Fruit fly (Drosophila melanogaster) whole organism, prepupa: ENCODE measurements around the gene kek5.
A peak's percentile ranks its signal among the peaks of the same experiment; 100 is the strongest.

Experiments used
- Blimp-1 ChIP-seq: fragments of 200-800 bp; sonication (Bioruptor generic); optimal IDR thresholded peaks from 3 replicates; lab custom pipeline; 2017; ENCODE audit warnings: missing biosample characterization, missing genetic modification characterization, mild to moderate bottlenecking, moderate library complexity, missing genetic modification reagents
- CG10669 ChIP-seq: fragments of 200-800 bp; sonication (Bioruptor generic); optimal IDR thresholded peaks from 3 replicates; lab custom pipeline; 2018; ENCODE audit warnings: missing biosample characterization, mild to moderate bottlenecking, missing genetic modification characterization, moderate library complexity
- CG11294 ChIP-seq: fragments of 200-800 bp; sonication (Bioruptor generic); IDR thresholded peaks from 2 replicates; pipeline ENCODE4 v1.3.6; 2022; ENCODE audit warnings: missing biosample characterization, missing genetic modification characterization
- CG11762 ChIP-seq: fragments of 200-800 bp; sonication (Bioruptor generic); optimal IDR thresholded peaks from 3 replicates; lab custom pipeline; 2016; ENCODE audit warnings: missing biosample characterization, missing genetic modification characterization; ENCODE audit not compliant: insufficient read depth
- CG3032 ChIP-seq: fragments of 200-800 bp; optimal IDR thresholded peaks from 2 replicates; lab custom pipeline; 2019; ENCODE audit warnings: missing biosample characterization, mild to moderate bottlenecking, missing genetic modification characterization, moderate library complexity
- CG32006 ChIP-seq: fragments of 200-800 bp; sonication (Bioruptor generic); optimal IDR thresholded peaks from 3 replicates; lab custom pipeline; 2017; ENCODE audit warnings: missing biosample characterization, mild to moderate bottlenecking, missing genetic modification characterization
- CG4318 ChIP-seq: fragments of 200-800 bp; sonication (Bioruptor generic); optimal IDR thresholded peaks from 3 replicates; lab custom pipeline; 2017; ENCODE audit warnings: missing biosample characterization, mild to moderate bottlenecking, missing genetic modification characterization
- CG6792 ChIP-seq: fragments of 200-800 bp; sonication (Bioruptor generic); optimal IDR thresholded peaks from 3 replicates; lab custom pipeline; 2016; ENCODE audit warnings: missing biosample characterization, missing genetic modification characterization
- CG7368 ChIP-seq: fragments of 200-800 bp; sonication (Bioruptor generic); optimal IDR thresholded peaks from 3 replicates; lab custom pipeline; 2016; ENCODE audit warnings: missing biosample characterization, missing genetic modification characterization
- Eip75B ChIP-seq: fragments of 200-800 bp; sonication (Bioruptor generic); optimal IDR thresholded peaks from 3 replicates; lab custom pipeline; 2016; ENCODE audit warnings: missing biosample characterization, missing genetic modification characterization
- Eip78C ChIP-seq: fragments of 200-800 bp; sonication (Bioruptor generic); peaks from one replicate; lab custom pipeline; 2016; ENCODE audit warnings: missing biosample characterization, missing genetic modification characterization
- Eip93F ChIP-seq: fragments of 200-800 bp; sonication (Bioruptor generic); optimal IDR thresholded peaks from 2 replicates; lab custom pipeline; 2016; ENCODE audit warnings: missing biosample characterization, mild to moderate bottlenecking, missing genetic modification characterization
- Ets96B ChIP-seq: fragments of 200-800 bp; optimal IDR thresholded peaks from 2 replicates; lab custom pipeline; 2019; ENCODE audit warnings: missing biosample characterization, mild to moderate bottlenecking, missing genetic modification characterization, moderate library complexity
- Gug ChIP-seq: fragments of 200-800 bp; sonication (Bioruptor generic); IDR thresholded peaks from 2 replicates; pipeline ENCODE4 v1.3.6; 2022; ENCODE audit warnings: missing biosample characterization, missing genetic modification characterization
- Hr4 ChIP-seq: fragments of 200-800 bp; sonication (Bioruptor generic); optimal IDR thresholded peaks from 3 replicates; lab custom pipeline; 2016; ENCODE audit warnings: missing biosample characterization, missing genetic modification characterization
- Lpt ChIP-seq: fragments of 200-800 bp; sonication (Bioruptor generic); optimal IDR thresholded peaks from 3 replicates; lab custom pipeline; 2016; ENCODE audit warnings: missing biosample characterization, missing genetic modification characterization
- OdsH ChIP-seq: fragments of 200-800 bp; sonication (Bioruptor generic); optimal IDR thresholded peaks from 3 replicates; lab custom pipeline; 2016; ENCODE audit warnings: missing biosample characterization, missing genetic modification characterization
- Sox102F ChIP-seq: fragments of 200-800 bp; sonication (Bioruptor generic); optimal IDR thresholded peaks from 2 replicates; lab custom pipeline; 2016; ENCODE audit warnings: missing biosample characterization, mild to moderate bottlenecking, missing genetic modification characterization
- acj6 ChIP-seq: fragments of 200-800 bp; sonication (Bioruptor generic); optimal IDR thresholded peaks from 3 replicates; lab custom pipeline; 2016; ENCODE audit warnings: missing biosample characterization, missing genetic modification characterization
- cyc ChIP-seq: fragments of 200-800 bp; sonication (Bioruptor generic); optimal IDR thresholded peaks from 3 replicates; lab custom pipeline; 2016; ENCODE audit warnings: missing biosample characterization, missing genetic modification characterization
- dsx ChIP-seq: fragments of 200-800 bp; optimal IDR thresholded peaks from 3 replicates; lab custom pipeline; 2019; ENCODE audit warnings: missing biosample characterization, mild to moderate bottlenecking, missing genetic modification characterization, moderate library complexity; ENCODE audit not compliant: poor library complexity, severe bottlenecking
- esn ChIP-seq: fragments of 200-800 bp; sonication (Bioruptor generic); optimal IDR thresholded peaks from 2 replicates; lab custom pipeline; 2016; ENCODE audit warnings: missing biosample characterization, mild to moderate bottlenecking, missing genetic modification characterization, moderate library complexity
- fd59A ChIP-seq: fragments of 200-800 bp; sonication (Bioruptor generic); optimal IDR thresholded peaks from 2 replicates; lab custom pipeline; 2017; ENCODE audit warnings: missing biosample characterization, mild to moderate bottlenecking, missing genetic modification characterization, missing genetic modification reagents
- fd85E ChIP-seq: fragments of 200-800 bp; sonication (Bioruptor generic); optimal IDR thresholded peaks from 3 replicates; lab custom pipeline; 2016; ENCODE audit warnings: missing biosample characterization, missing genetic modification characterization
- pdm3 ChIP-seq: fragments of 200-800 bp; sonication (Bioruptor generic); optimal IDR thresholded peaks from 3 replicates; lab custom pipeline; 2016; ENCODE audit warnings: missing biosample characterization, missing genetic modification characterization
- ss ChIP-seq, 2 experiments: fragments of 200-800 bp; sonication (Bioruptor generic); optimal IDR thresholded peaks; 2 replicates in 1 of 2; 3 replicates in 1 of 2; lab custom pipeline; 2017 to 2018; ENCODE audit warnings: mild to moderate bottlenecking in 2 of 2, missing biosample characterization in 2 of 2, missing genetic modification characterization in 2 of 2, moderate library complexity in 1 of 2
- svp ChIP-seq: fragments of 200-800 bp; sonication (Bioruptor generic); peaks from one replicate; lab custom pipeline; 2016; ENCODE audit warnings: missing biosample characterization, missing genetic modification characterization
- vri ChIP-seq: fragments of 200-800 bp; sonication (Bioruptor generic); optimal IDR thresholded peaks from 3 replicates; lab custom pipeline; 2016; ENCODE audit warnings: missing biosample characterization, mild to moderate bottlenecking, missing genetic modification characterization

kek5 gene

dm6 chrX:19510204-19510603, 157.2 kb downstream of the kek5 start:
- TF ChIP-seq fd59A (GFP tag; lab: Kevin White, UChicago): no peak
- no peak for TF ChIP-seq Eip93F (GFP tag; lab: Kevin White, UChicago)
- TF ChIP-seq pdm3: no peak
- TF ChIP-seq ss (GFP tag; optimal IDR thresholded peaks at IDR 0.05; lab: Kevin White, UChicago): no peak
- no peak for TF ChIP-seq acj6 (GFP tag; lab: Kevin White, UChicago)
- no peak for TF ChIP-seq Ets96B (tag; lab: Kevin White, UChicago)
- no peak for TF ChIP-seq esn (GFP tag; lab: Kevin White, UChicago)
- no peak for TF ChIP-seq OdsH
- no peak for TF ChIP-seq Hr4 (GFP tag; lab: Kevin White, UChicago)
- TF ChIP-seq Gug (GFP tag; lab: Robert Waterston, UW): no peak
- TF ChIP-seq CG4318: no peak
- TF ChIP-seq fd85E: no peak
- no peak for TF ChIP-seq CG6792 (GFP tag; lab: Kevin White, UChicago)

- TF ChIP-seq cyc (no peak), fd85E (no peak), Eip75B (GFP tag; lab: Kevin White, UChicago) (no peak), CG7368 (no peak), fd59A (GFP tag; lab: Kevin White, UChicago) (no peak), dsx (no peak), Lpt (GFP tag; lab: Kevin White, UChicago) (no peak), Eip78C (no peak), CG10669 (no peak), CG32006 (GFP tag; lab: Kevin White, UChicago) (no peak), CG11762 (GFP tag; lab: Kevin White, UChicago) (no peak), CG3032 (tag; lab: Kevin White, UChicago) (no peak), Sox102F (no peak)
- TF ChIP-seq, all 60 proteins: peak for 0
Measured at dm6 chrX:19520376-19520775, 167.4 kb downstream of the kek5 start.

dm6 chrX:19520888-19521287, 167.9 kb downstream of the kek5 start:
- peak; percentile 67 for TF ChIP-seq vri (GFP tag; lab: Kevin White, UChicago)
- TF ChIP-seq CG11294 (GFP tag; lab: Robert Waterston, UW): no peak
- no peak for TF ChIP-seq acj6 (GFP tag; lab: Kevin White, UChicago)
- TF ChIP-seq Blimp-1: no peak
- TF ChIP-seq esn (GFP tag; lab: Kevin White, UChicago): no peak
- no peak for TF ChIP-seq fd59A (GFP tag; lab: Kevin White, UChicago)
- TF ChIP-seq Eip78C: no peak
- peak; percentile 74 for TF ChIP-seq svp (GFP tag; lab: Kevin White, UChicago)
- TF ChIP-seq, all 60 proteins: peak for 2
